Worm (Caenorhabditis elegans) whole organism, late embryonic: ENCODE results near the gene H17B01.5.
"Not testable (repeated sequence)": the region's sequence is repeated elsewhere in the genome, so short reads cannot be mapped to it uniquely, and the experiment has no call there.

ENCODE experiments used
- C38D4.7 ChIP-seq: fragments of 200-800 bp; sonication (Bioruptor generic); optimal IDR thresholded peaks from 2 replicates; lab custom pipeline; 2018; ENCODE audit warnings: mild to moderate bottlenecking, missing genetic modification characterization, moderate library complexity, missing compliant biosample characterization
- K09A11.1 ChIP-seq: sonication (generic microtip); optimal IDR thresholded peaks from 2 replicates; lab custom pipeline; 2017; ENCODE audit warnings: antibody characterized with exemption, mild to moderate bottlenecking, missing genetic modification characterization, missing compliant biosample characterization; ENCODE audit not compliant: insufficient read depth
- T23F11.4 ChIP-seq: fragments of 200-800 bp; sonication (Bioruptor generic); optimal IDR thresholded peaks from 2 replicates; lab custom pipeline; 2018; ENCODE audit warnings: mild to moderate bottlenecking, missing genetic modification characterization, missing compliant biosample characterization
- ceh-22 ChIP-seq: sonication (generic microtip); optimal IDR thresholded peaks from 2 replicates; lab custom pipeline; 2017; ENCODE audit warnings: missing biosample characterization, missing genetic modification characterization
- che-1 ChIP-seq: sonication (generic microtip); optimal IDR thresholded peaks from 2 replicates; lab custom pipeline; 2016; ENCODE audit warnings: mild to moderate bottlenecking, missing genetic modification characterization, missing compliant biosample characterization
- dve-1 ChIP-seq: sonication (generic microtip); optimal IDR thresholded peaks from 2 replicates; lab custom pipeline; 2017; ENCODE audit warnings: antibody characterized with exemption, mild to moderate bottlenecking, missing genetic modification characterization, missing compliant biosample characterization
- elt-2 ChIP-seq: sonication (generic microtip); optimal IDR thresholded peaks from 2 replicates; lab custom pipeline; 2016; ENCODE audit warnings: missing genetic modification reagents, missing genetic modification characterization, missing compliant biosample characterization
- ets-4 ChIP-seq: sonication (generic microtip); optimal IDR thresholded peaks from 2 replicates; lab custom pipeline; 2016; ENCODE audit warnings: missing genetic modification characterization, missing compliant biosample characterization
- fkh-6 ChIP-seq: sonication (generic microtip); optimal IDR thresholded peaks from 2 replicates; lab custom pipeline; 2016; ENCODE audit warnings: missing genetic modification characterization, missing compliant biosample characterization
- hlh-13 ChIP-seq: fragments of 200-800 bp; sonication (Bioruptor generic); optimal IDR thresholded peaks from 2 replicates; lab custom pipeline; 2018; ENCODE audit warnings: mild to moderate bottlenecking, missing genetic modification characterization, missing compliant biosample characterization
- hlh-8 ChIP-seq: sonication (generic microtip); optimal IDR thresholded peaks from 2 replicates; lab custom pipeline; 2016; ENCODE audit warnings: missing genotype, missing genetic modification characterization, missing compliant biosample characterization
- lin-11 ChIP-seq: fragments of 200-800 bp; sonication (Bioruptor generic); optimal IDR thresholded peaks from 2 replicates; lab custom pipeline; 2018; ENCODE audit warnings: mild to moderate bottlenecking, missing genetic modification characterization, missing compliant biosample characterization
- nhr-11 ChIP-seq: fragments of 150-350 bp; optimal IDR thresholded peaks from 2 replicates; lab custom pipeline; 2014; ENCODE audit warnings: missing biosample characterization, missing genetic modification characterization
- odd-2 ChIP-seq: sonication (generic microtip); optimal IDR thresholded peaks from 2 replicates; lab custom pipeline; 2017; ENCODE audit warnings: antibody characterized with exemption, mild to moderate bottlenecking, missing genetic modification characterization, missing compliant biosample characterization
- pag-3 ChIP-seq: sonication (generic microtip); optimal IDR thresholded peaks from 2 replicates; lab custom pipeline; 2016; ENCODE audit warnings: missing compliant biosample characterization, missing genetic modification characterization, borderline replicate concordance
- pat-9 ChIP-seq: fragments of 200-800 bp; sonication (Bioruptor generic); optimal IDR thresholded peaks from 2 replicates; lab custom pipeline; 2018; ENCODE audit warnings: mild to moderate bottlenecking, missing genetic modification characterization, moderate library complexity, missing compliant biosample characterization
- pha-4 ChIP-seq: fragments of 150-350 bp; optimal IDR thresholded peaks from 2 replicates; lab custom pipeline; 2018; ENCODE audit warnings: missing biosample characterization, missing genetic modification reagents, missing genetic modification characterization
- ref-2 ChIP-seq: sonication (generic microtip); optimal IDR thresholded peaks from 2 replicates; lab custom pipeline; 2016; ENCODE audit warnings: missing genetic modification characterization, missing compliant biosample characterization
- sdc-2 ChIP-seq: sonication (generic microtip); optimal IDR thresholded peaks from 2 replicates; lab custom pipeline; 2016; ENCODE audit warnings: missing genotype, missing genetic modification characterization, missing compliant biosample characterization
- sox-4 ChIP-seq: sonication (generic microtip); optimal IDR thresholded peaks from 2 replicates; lab custom pipeline; 2017; ENCODE audit warnings: mild to moderate bottlenecking, missing genetic modification characterization, inconsistent platforms, missing compliant biosample characterization
- tbx-2 ChIP-seq: sonication (generic microtip); optimal IDR thresholded peaks from 2 replicates; lab custom pipeline; 2016; ENCODE audit warnings: missing genetic modification characterization, missing compliant biosample characterization
- tbx-7 ChIP-seq: sonication (generic microtip); optimal IDR thresholded peaks from 2 replicates; lab custom pipeline; 2016; ENCODE audit warnings: missing genotype, missing genetic modification characterization, missing compliant biosample characterization
- ttx-3 ChIP-seq: sonication (generic microtip); optimal IDR thresholded peaks from 2 replicates; lab custom pipeline; 2016; ENCODE audit warnings: missing genetic modification reagents, missing genetic modification characterization, missing compliant biosample characterization
- unc-3 ChIP-seq, 2 experiments: fragments of 200-800 bp in 1 of 2; sonication (Bioruptor generic) in 1 of 2; sonication (generic microtip) in 1 of 2; conservative IDR thresholded peaks in 1 of 2; optimal IDR thresholded peaks in 1 of 2; 2 replicates each; pipeline versions ENCODE4 v1.3.6 to Lab custom; 2016 to 2022; ENCODE audit warnings: missing compliant biosample characterization in 2 of 2, missing genetic modification characterization in 2 of 2, missing genetic modification reagents in 1 of 2
- unc-55 ChIP-seq: sonication (generic microtip); optimal IDR thresholded peaks from 2 replicates; lab custom pipeline; 2017; ENCODE audit warnings: missing biosample characterization, missing genetic modification reagents, missing genetic modification characterization
- zip-5 ChIP-seq: sonication (generic microtip); optimal IDR thresholded peaks from 2 replicates; lab custom pipeline; 2016; ENCODE audit warnings: missing genetic modification characterization, missing compliant biosample characterization
- ztf-16 ChIP-seq: sonication (generic microtip); optimal IDR thresholded peaks from 2 replicates; lab custom pipeline; 2017; ENCODE audit warnings: missing genetic modification characterization, missing compliant biosample characterization

Gene H17B01.5

ce11 chrII:1477295-1477694 lies 3.9 kb upstream of the H17B01.5 start:
- TF ChIP-seq pag-3 = no peak
- no peak for TF ChIP-seq sdc-2 (tag; lab: Kevin White, UChicago)
- no peak for TF ChIP-seq ceh-22
- no peak for TF ChIP-seq unc-3 (GFP tag; conservative IDR thresholded peaks at IDR 0.05; lab: Robert Waterston, UW)
- no peak for TF ChIP-seq unc-3 (tag; optimal IDR thresholded peaks at IDR 0.05; lab: Kevin White, UChicago)
- TF ChIP-seq pha-4 (tag; lab: Kevin White, UChicago) = no peak
- no peak for TF ChIP-seq zip-5
- TF ChIP-seq hlh-8 (tag; lab: Kevin White, UChicago) = no peak
- no peak for TF ChIP-seq odd-2 (tag; lab: Kevin White, UChicago)
- no peak for TF ChIP-seq K09A11.1 (tag; lab: Kevin White, UChicago)
- no peak for TF ChIP-seq ref-2 (tag; lab: Kevin White, UChicago)
- TF ChIP-seq sox-4 (tag; lab: Kevin White, UChicago) = no peak
- no peak for TF ChIP-seq unc-55 (GFP tag; lab: Kevin White, UChicago)
- TF ChIP-seq, all 69 proteins: peak for 0

ce11 chrII:1476016-1476415 lies 2.6 kb upstream of the H17B01.5 start:
- no peak for TF ChIP-seq ztf-16 (tag; lab: Kevin White, UChicago)
- TF ChIP-seq C38D4.7 = no peak
- TF ChIP-seq unc-3 (GFP tag; conservative IDR thresholded peaks at IDR 0.05; lab: Robert Waterston, UW) = no peak
- no peak for TF ChIP-seq unc-3 (tag; optimal IDR thresholded peaks at IDR 0.05; lab: Kevin White, UChicago)
- TF ChIP-seq T23F11.4 (GFP tag; lab: Kevin White, UChicago) = no peak
- no peak for TF ChIP-seq ceh-22
- TF ChIP-seq nhr-11 (tag; lab: Kevin White, UChicago) = no peak
- TF ChIP-seq hlh-13 = no peak
- no peak for TF ChIP-seq ets-4 (tag; lab: Kevin White, UChicago)

ce11 chrII:1475328-1475727 lies 1.9 kb upstream of the H17B01.5 start:
- TF ChIP-seq elt-2 (peak; percentile 85), lin-11 (tag; lab: Kevin White, UChicago) (no peak), tbx-2 (no peak), dve-1 (tag; lab: Kevin White, UChicago) (no peak)

- TF ChIP-seq nhr-11 (tag; lab: Kevin White, UChicago) = no peak
Observed at ce11 chrII:1474807-1475206, 1.4 kb upstream of the H17B01.5 start.

ce11 chrII:1470515-1470966 lies 2.8 kb downstream of the H17B01.5 start, which contains the start of gene H17B01.2:
Gene H17B01.2 (plus strand): TSS chrII:1470565.
- TF ChIP-seq T23F11.4 (GFP tag; lab: Kevin White, UChicago) = no peak

- not testable (repeated sequence) for TF ChIP-seq pha-4, tbx-7, ttx-3 (tag; lab: Kevin White, UChicago)
- TF ChIP-seq, all 69 proteins: peak for 0; not testable (repeated sequence) for 69
Observed at ce11 chrII:1467711-1468110, 5.7 kb downstream of the H17B01.5 start, which contains the start of gene Y51H7C.1. Gene Y51H7C.1 (plus strand): TSS chrII:1467727.

- no peak for TF ChIP-seq C38D4.7
- no peak for TF ChIP-seq pat-9 (tag; lab: Kevin White, UChicago)
- no peak for TF ChIP-seq fkh-6
- TF ChIP-seq hlh-8 (tag; lab: Kevin White, UChicago) = no peak
- no peak for TF ChIP-seq T23F11.4 (GFP tag; lab: Kevin White, UChicago)
- no peak for TF ChIP-seq ztf-16 (tag; lab: Kevin White, UChicago)
- TF ChIP-seq unc-55 (GFP tag; lab: Kevin White, UChicago) = no peak
- TF ChIP-seq che-1 (tag; lab: Kevin White, UChicago) = no peak
- TF ChIP-seq ets-4 (tag; lab: Kevin White, UChicago) = no peak
- TF ChIP-seq, all 69 proteins: peak for 0
Observed at ce11 chrII:1466448-1466847, 6.9 kb downstream of the H17B01.5 start, which contains the start of gene Y51H7C.13. Gene Y51H7C.13 (minus strand): TSS chrII:1466548.
